Fruit fly (Drosophila melanogaster) whole organism, prepupa: Measurements from ENCODE around the gene msd5.
A peak's percentile ranks its signal among the peaks of the same experiment; 100 is the strongest.

Experiments
- CG16779 ChIP-seq: fragments of 200-800 bp; sonication (Bioruptor generic); optimal IDR thresholded peaks from 3 replicates; lab custom pipeline; 2017; ENCODE audit warnings: missing biosample characterization, mild to moderate bottlenecking, missing genetic modification characterization
- CG31627 ChIP-seq: fragments of 200-800 bp; sonication (Bioruptor generic); optimal IDR thresholded peaks from 3 replicates; lab custom pipeline; 2016; ENCODE audit warnings: missing biosample characterization, missing genetic modification characterization
- CG4318 ChIP-seq: fragments of 200-800 bp; sonication (Bioruptor generic); optimal IDR thresholded peaks from 3 replicates; lab custom pipeline; 2017; ENCODE audit warnings: missing biosample characterization, mild to moderate bottlenecking, missing genetic modification characterization
- CG7368 ChIP-seq: fragments of 200-800 bp; sonication (Bioruptor generic); optimal IDR thresholded peaks from 3 replicates; lab custom pipeline; 2016; ENCODE audit warnings: missing biosample characterization, missing genetic modification characterization
- CG8119 ChIP-seq: fragments of 200-800 bp; sonication (Bioruptor generic); IDR thresholded peaks from 3 replicates; pipeline ENCODE4 v1.3.6; 2022; ENCODE audit warnings: missing biosample characterization, missing genetic modification characterization
- Hr39 ChIP-seq: fragments of 200-800 bp; sonication (Bioruptor generic); optimal IDR thresholded peaks from 2 replicates; lab custom pipeline; 2016; ENCODE audit warnings: missing biosample characterization, missing genetic modification characterization
- Hr4 ChIP-seq: fragments of 200-800 bp; sonication (Bioruptor generic); optimal IDR thresholded peaks from 3 replicates; lab custom pipeline; 2016; ENCODE audit warnings: missing biosample characterization, missing genetic modification characterization
- Smox ChIP-seq: fragments of 200-800 bp; sonication (Bioruptor generic); optimal IDR thresholded peaks from 3 replicates; lab custom pipeline; 2016; ENCODE audit warnings: missing biosample characterization, missing genetic modification characterization
- achi ChIP-seq: fragments of 200-800 bp; sonication (Bioruptor generic); optimal IDR thresholded peaks from 3 replicates; lab custom pipeline; 2016; ENCODE audit warnings: missing biosample characterization, missing genetic modification characterization
- ss ChIP-seq, 2 experiments: fragments of 200-800 bp; sonication (Bioruptor generic); optimal IDR thresholded peaks; 2 replicates in 1 of 2; 3 replicates in 1 of 2; lab custom pipeline; 2017 to 2018; ENCODE audit warnings: mild to moderate bottlenecking in 2 of 2, missing biosample characterization in 2 of 2, missing genetic modification characterization in 2 of 2, moderate library complexity in 1 of 2

DNA sequence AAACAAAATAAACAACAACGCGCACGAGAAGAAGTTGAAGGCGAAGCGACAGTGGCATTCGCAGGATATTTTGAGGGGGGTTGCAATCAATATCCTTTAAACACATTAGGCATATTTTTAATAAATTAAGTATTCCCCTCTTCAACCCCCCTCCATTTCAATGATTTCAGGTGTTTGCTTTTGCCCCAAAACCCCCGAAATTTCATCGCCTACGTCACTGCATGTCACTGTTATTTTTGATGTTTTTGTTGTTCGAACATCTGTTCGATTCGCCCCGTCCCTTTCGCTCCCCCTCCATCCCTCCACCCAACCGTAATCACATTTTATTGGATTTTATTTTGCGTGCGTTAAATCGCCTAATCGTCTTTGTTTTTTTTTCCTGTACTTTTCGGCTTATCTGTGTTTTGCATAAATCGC, 35.3 kb upstream of the msd5 start:
- peak; percentile 71 for TF ChIP-seq Smox (GFP tag; lab: Kevin White, UChicago)
- no peak for TF ChIP-seq CG4318 (GFP tag; lab: Kevin White, UChicago)
- TF ChIP-seq CG31627 (GFP tag; lab: Kevin White, UChicago), result peak; percentile 89
- TF ChIP-seq achi (GFP tag; lab: Kevin White, UChicago), result peak; percentile 64
- peak; percentile 61 for TF ChIP-seq CG7368 (GFP tag; lab: Kevin White, UChicago)
- no peak for TF ChIP-seq CG16779 (tag; lab: Kevin White, UChicago)
- peak in 1 of 2 experiments; percentile 49 for TF ChIP-seq ss (GFP tag; optimal IDR thresholded peaks at IDR 0.05; lab: Kevin White, UChicago)
- TF ChIP-seq CG8119 (GFP tag; lab: Robert Waterston, UW), result peak; percentile 33; the same call in 2 of the 3 replicates
- TF ChIP-seq Hr39 (GFP tag; lab: Kevin White, UChicago), result peak; percentile 89
- peak; percentile 37 for TF ChIP-seq Hr4 (GFP tag; lab: Kevin White, UChicago)
